Worm (Caenorhabditis elegans): Measurements from ENCODE around the gene clec-28.

The clec-28 gene

ce11 chrV:16840283-16840682 lies 25.2 kb upstream of the clec-28 start:
- TF ChIP-seq gmeb-1 (tag; optimal IDR thresholded peaks at IDR 0.05) (no peak), nhr-21 (tag; optimal IDR thresholded peaks at IDR 0.05) (no peak), sma-3 (GFP tag; optimal IDR thresholded peaks at IDR 0.05) (no peak), lin-39 (tag; optimal IDR thresholded peaks at IDR 0.05) (no peak), fos-1 (tag; optimal IDR thresholded peaks at IDR 0.05) (peak; percentile 76), ama-1 (optimal IDR thresholded peaks at IDR 0.05) (no peak), sma-9 (GFP tag; optimal IDR thresholded peaks at IDR 0.05) (peak; percentile 50), sma-9 (tag; optimal IDR thresholded peaks at IDR 0.05) (no peak), ztf-1 (GFP tag; conservative IDR thresholded peaks at IDR 0.05) (no peak)

DNA sequence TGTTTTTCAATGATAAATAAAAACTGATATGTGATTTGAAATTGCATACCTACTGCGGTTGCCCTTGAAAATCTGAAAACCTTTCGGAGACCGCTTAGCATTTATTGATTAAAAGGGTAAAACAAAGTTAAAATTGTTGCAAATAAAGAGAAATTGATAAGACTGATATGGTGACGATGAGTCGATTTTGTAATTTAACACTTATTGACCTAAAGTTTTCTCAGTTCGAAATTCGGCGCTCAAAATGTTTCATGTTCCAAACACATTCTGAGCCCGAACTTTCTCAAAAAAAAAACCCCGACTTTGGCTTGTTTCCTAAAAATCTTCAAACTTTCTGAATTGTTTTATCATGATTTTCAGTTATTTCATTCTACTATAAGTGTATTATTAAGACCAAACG lies 24.5 kb upstream of the clec-28 start, which contains the start of gene clec-40:
clec-40 (minus strand) TSS at position 101 of the 400 bp plus-strand sequence.
- TF ChIP-seq unc-39 (tag; optimal IDR thresholded peaks at IDR 0.05) (no peak), sem-4 (tag; optimal IDR thresholded peaks at IDR 0.05) (no peak)

- TF ChIP-seq unc-39 (tag; optimal IDR thresholded peaks at IDR 0.05), result no peak
- TF ChIP-seq unc-62 (GFP tag; optimal IDR thresholded peaks at IDR 0.05), result no peak
- no peak for TF ChIP-seq ztf-4 (tag; optimal IDR thresholded peaks at IDR 0.05)
- no peak for TF ChIP-seq crh-2 (tag; optimal IDR thresholded peaks at IDR 0.05)
- no peak for TF ChIP-seq sma-9 (GFP tag; optimal IDR thresholded peaks at IDR 0.05)
- TF ChIP-seq sma-9 (tag; optimal IDR thresholded peaks at IDR 0.05), result no peak
- TF ChIP-seq lin-39 (tag; optimal IDR thresholded peaks at IDR 0.05), result no peak
- no peak for TF ChIP-seq nhr-12 (tag; optimal IDR thresholded peaks at IDR 0.05)
- TF ChIP-seq ztf-11 (tag; optimal IDR thresholded peaks at IDR 0.05), result no peak
- no peak for TF ChIP-seq ceh-16 (tag; optimal IDR thresholded peaks at IDR 0.05)
- TF ChIP-seq ztf-1 (GFP tag; conservative IDR thresholded peaks at IDR 0.05), result no peak
- TF ChIP-seq elt-1 (tag; optimal IDR thresholded peaks at IDR 0.05), result no peak
- TF ChIP-seq alr-1 (tag; optimal IDR thresholded peaks at IDR 0.05), result no peak
- TF ChIP-seq lsy-2 (tag; optimal IDR thresholded peaks at IDR 0.05), result no peak
Measured at ce11 chrV:16842941-16843340, 22.6 kb upstream of the clec-28 start, which contains the start of gene clec-25. Gene clec-25 (plus strand): TSS chrV:16843241.

DNA sequence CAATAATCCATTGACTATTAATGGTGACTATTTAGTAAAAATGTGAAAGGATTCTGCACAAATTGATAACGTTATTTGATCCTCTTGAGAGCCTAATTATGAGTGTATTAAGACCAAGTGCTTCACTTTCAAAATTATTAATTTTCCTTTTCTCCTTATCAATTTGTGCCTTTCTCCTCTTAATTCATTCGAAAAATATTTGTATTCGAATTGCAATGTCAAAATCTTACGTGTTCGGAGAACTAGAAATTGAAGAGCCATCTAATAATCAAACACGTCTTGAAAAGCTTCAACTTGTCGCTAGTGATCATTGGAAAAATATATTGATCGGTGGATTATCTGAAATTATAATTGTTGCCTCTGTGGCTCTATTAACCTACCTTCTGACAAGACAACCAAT lies 17.0 kb upstream of the clec-28 start, which contains the start of the genes clec-36 and clec-26:
clec-36 (minus strand) TSS at position 101 of the 400 bp plus-strand sequence.
clec-26 (plus strand) TSS at position 114 of the 400 bp plus-strand sequence.
- TF ChIP-seq fos-1 (tag; optimal IDR thresholded peaks at IDR 0.05) (no peak), R02D3.7 (tag; optimal IDR thresholded peaks at IDR 0.05) (no peak), ZK546.5 (tag; optimal IDR thresholded peaks at IDR 0.05) (no peak), elt-3 (tag; optimal IDR thresholded peaks at IDR 0.05) (no peak), sma-3 (GFP tag; optimal IDR thresholded peaks at IDR 0.05) (no peak), nhr-23 (tag; optimal IDR thresholded peaks at IDR 0.05) (no peak), ceh-82 (tag; optimal IDR thresholded peaks at IDR 0.05) (no peak), nhr-129 (tag; optimal IDR thresholded peaks at IDR 0.05) (no peak), crh-2 (tag; optimal IDR thresholded peaks at IDR 0.05) (no peak), alr-1 (tag; optimal IDR thresholded peaks at IDR 0.05) (no peak)

- TF ChIP-seq lin-11 (tag; optimal IDR thresholded peaks at IDR 0.05) (no peak), fos-1 (tag; optimal IDR thresholded peaks at IDR 0.05) (no peak), nhr-25 (tag; optimal IDR thresholded peaks at IDR 0.05) (no peak), lin-39 (tag; optimal IDR thresholded peaks at IDR 0.05) (no peak), lsy-2 (tag; optimal IDR thresholded peaks at IDR 0.05) (no peak), ceh-16 (tag; optimal IDR thresholded peaks at IDR 0.05) (no peak), ztf-1 (GFP tag; conservative IDR thresholded peaks at IDR 0.05) (no peak)
Measured at ce11 chrV:16852002-16852401, 13.5 kb upstream of the clec-28 start, which contains the start of gene clec-37. Gene clec-37 (minus strand): TSS chrV:16852102.

DNA sequence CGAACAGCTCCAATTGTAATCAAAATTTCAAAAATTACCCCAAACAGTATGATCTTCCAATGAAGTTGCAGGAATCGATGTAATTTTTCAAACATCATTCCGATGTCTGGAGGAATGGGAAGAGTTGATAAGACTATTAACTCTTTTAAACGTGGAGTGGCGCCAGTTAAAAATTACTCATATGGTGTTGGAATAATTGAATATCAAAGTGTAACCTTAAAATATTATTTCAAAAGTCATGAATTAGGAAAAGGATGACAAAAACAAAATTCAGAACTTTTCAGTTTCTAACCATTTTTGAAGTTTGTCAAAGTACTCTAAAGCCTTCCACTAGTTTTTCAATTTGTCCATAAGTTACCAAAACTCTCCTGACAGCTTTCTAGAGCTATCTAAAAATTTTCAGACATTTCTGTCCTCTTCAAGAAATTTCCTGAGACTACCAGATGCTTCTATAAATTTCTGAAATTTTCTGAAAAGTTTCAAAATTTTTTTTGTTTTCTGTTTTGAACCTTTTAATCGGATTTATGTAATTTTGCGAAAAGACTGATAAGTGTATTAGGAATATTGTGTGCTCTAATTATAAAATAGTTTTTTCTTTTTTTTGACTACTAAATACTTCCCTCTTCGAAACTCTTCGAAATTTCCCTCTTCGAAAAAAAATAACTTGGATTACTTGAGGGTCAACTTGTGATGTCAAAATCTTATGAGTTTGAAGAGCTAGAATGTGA lies 11.4 kb upstream of the clec-28 start, which contains the start of the genes clec-35 and clec-27:
clec-35 (minus strand) TSS at position 101 of the 728 bp plus-strand sequence.
clec-27 (plus strand) TSS at position 678 of the 728 bp plus-strand sequence.
- TF ChIP-seq sem-4 (tag; optimal IDR thresholded peaks at IDR 0.05) (no peak), blmp-1 (tag; optimal IDR thresholded peaks at IDR 0.05; ENCODE audit: insufficient read depth) (no peak), nhr-77 (tag; optimal IDR thresholded peaks at IDR 0.05) (no peak), egl-27 (tag; optimal IDR thresholded peaks at IDR 0.05) (no peak), ZK546.5 (tag; optimal IDR thresholded peaks at IDR 0.05) (no peak), mab-5 (tag; optimal IDR thresholded peaks at IDR 0.05) (no peak), peb-1 (tag; optimal IDR thresholded peaks at IDR 0.05) (no peak), elt-3 (tag; optimal IDR thresholded peaks at IDR 0.05) (no peak), nhr-11 (tag; optimal IDR thresholded peaks at IDR 0.05) (no peak), nhr-23 (tag; optimal IDR thresholded peaks at IDR 0.05) (no peak), ztf-11 (tag; optimal IDR thresholded peaks at IDR 0.05) (no peak), elt-1 (tag; optimal IDR thresholded peaks at IDR 0.05) (no peak), nhr-6 (tag; optimal IDR thresholded peaks at IDR 0.05) (no peak)
